Fruit fly (Drosophila melanogaster) whole organism, embryonic: ENCODE results near the gene Dscam2.

Experiments
- Ada2b ChIP-seq: fragments of 200-800 bp; sonication (Bioruptor generic); IDR thresholded peaks from 2 replicates; pipeline ENCODE4 v1.3.6; 2022; ENCODE audit warnings: missing biosample characterization, missing genetic modification characterization
- Awh ChIP-seq: fragments of 200-800 bp; sonication (Bioruptor generic); IDR thresholded peaks from 2 replicates; pipeline ENCODE4, ENCODE4 v1.3.6; 2022; ENCODE audit warnings: missing biosample characterization, missing genetic modification characterization
- CG10654 ChIP-seq: fragments of 200-800 bp; sonication (Bioruptor generic); optimal IDR thresholded peaks from 2 replicates; lab custom pipeline; 2016; ENCODE audit warnings: missing biosample characterization, missing genetic modification characterization
- CG12071 ChIP-seq: fragments of 200-800 bp; sonication (Bioruptor generic); optimal IDR thresholded peaks from 3 replicates; lab custom pipeline; 2018; ENCODE audit warnings: missing biosample characterization, mild to moderate bottlenecking, missing genetic modification characterization
- CG13123 ChIP-seq: fragments of 200-800 bp; sonication (Bioruptor generic); optimal IDR thresholded peaks from 2 replicates; lab custom pipeline; 2016; ENCODE audit warnings: missing biosample characterization, missing genetic modification characterization
- CG13287 ChIP-seq: fragments of 200-800 bp; sonication (Bioruptor generic); IDR thresholded peaks from 2 replicates; pipeline ENCODE4 v1.3.6; 2022; ENCODE audit warnings: missing biosample characterization, missing genetic modification characterization; ENCODE audit not compliant: partially characterized antibody
- CG18619 ChIP-seq: fragments of 200-800 bp; sonication (Bioruptor generic); optimal IDR thresholded peaks from 3 replicates; lab custom pipeline; 2017; ENCODE audit warnings: missing biosample characterization, mild to moderate bottlenecking, missing genetic modification characterization
- CG2199 ChIP-seq: fragments of 200-800 bp; sonication (Bioruptor generic); IDR thresholded peaks from 3 replicates; pipeline ENCODE4 v1.3.6; 2022; ENCODE audit warnings: missing biosample characterization, missing genetic modification characterization
- CG31441 ChIP-seq: fragments of 200-800 bp; sonication (Bioruptor generic); IDR thresholded peaks from 2 replicates; pipeline ENCODE4 v1.3.6; 2022; ENCODE audit warnings: missing biosample characterization, missing genetic modification characterization
- CG3407 ChIP-seq: fragments of 200-800 bp; sonication (Bioruptor generic); optimal IDR thresholded peaks from 2 replicates; lab custom pipeline; 2018; ENCODE audit warnings: missing biosample characterization, mild to moderate bottlenecking, missing genetic modification characterization
- CG34422 ChIP-seq: fragments of 200-800 bp; sonication (Bioruptor generic); IDR thresholded peaks from 3 replicates; pipeline ENCODE4 v1.3.6; 2022; ENCODE audit warnings: missing biosample characterization, missing genetic modification characterization
- CG7372 ChIP-seq: fragments of 200-800 bp; sonication (Bioruptor generic); IDR thresholded peaks from 2 replicates; pipeline ENCODE4 v1.3.6; 2022; ENCODE audit warnings: missing biosample characterization, missing genetic modification characterization
- CG7839 ChIP-seq: fragments of 200-800 bp; sonication (Bioruptor generic); optimal IDR thresholded peaks from 3 replicates; lab custom pipeline; 2018; ENCODE audit warnings: missing biosample characterization, mild to moderate bottlenecking, missing genetic modification characterization, moderate library complexity
- CG7987 ChIP-seq: fragments of 200-800 bp; sonication (Bioruptor generic); optimal IDR thresholded peaks from 2 replicates; lab custom pipeline; 2018; ENCODE audit warnings: missing biosample characterization, mild to moderate bottlenecking, missing genetic modification characterization, moderate library complexity
- CG8388 ChIP-seq: fragments of 200-800 bp; sonication (Bioruptor generic); optimal IDR thresholded peaks from 2 replicates; lab custom pipeline; 2019; ENCODE audit warnings: missing biosample characterization, mild to moderate bottlenecking, missing genetic modification characterization, moderate library complexity
- CG8765 ChIP-seq: fragments of 200-800 bp; sonication (Bioruptor generic); IDR thresholded peaks from 2 replicates; pipeline ENCODE4 v1.3.6; 2022; ENCODE audit warnings: missing biosample characterization, missing genetic modification characterization
- CrebB ChIP-seq: fragments of 200-800 bp; sonication (Bioruptor generic); optimal IDR thresholded peaks from 3 replicates; lab custom pipeline; 2018; ENCODE audit warnings: missing biosample characterization, mild to moderate bottlenecking, missing genetic modification characterization
- Drgx ChIP-seq: fragments of 200-800 bp; sonication (Bioruptor generic); IDR thresholded peaks from 2 replicates; pipeline ENCODE4 v1.3.6; 2022; ENCODE audit warnings: missing biosample characterization, missing genetic modification characterization
- Gug ChIP-seq: fragments of 200-800 bp; sonication (Bioruptor generic); IDR thresholded peaks from 4 replicates; pipeline ENCODE4 v1.3.6; 2022; ENCODE audit warnings: missing biosample characterization, missing genetic modification characterization
- HLH4C ChIP-seq: fragments of 200-800 bp; sonication (Bioruptor generic); IDR thresholded peaks from 3 replicates; pipeline ENCODE4 v1.3.6; 2022; ENCODE audit warnings: missing biosample characterization, missing genetic modification characterization; ENCODE audit not compliant: partially characterized antibody
- Jarid2 ChIP-seq: fragments of 200-800 bp; sonication (Bioruptor generic); optimal IDR thresholded peaks from 3 replicates; lab custom pipeline; 2017; ENCODE audit warnings: mild to moderate bottlenecking, missing biosample characterization, missing genetic modification reagents, missing genetic modification characterization
- MBD-R2 ChIP-seq: fragments of 200-800 bp; sonication (Bioruptor generic); IDR thresholded peaks from 2 replicates; pipeline ENCODE4 v1.3.6; 2022; ENCODE audit warnings: missing biosample characterization, missing genetic modification characterization
- Mad ChIP-seq: fragments of 200-800 bp; sonication (Bioruptor generic); optimal IDR thresholded peaks from 2 replicates; lab custom pipeline; 2016; ENCODE audit warnings: missing biosample characterization, missing genetic modification characterization
- Sry-β ChIP-seq: fragments of 200-800 bp; sonication (Bioruptor generic); optimal IDR thresholded peaks from 2 replicates; lab custom pipeline; 2018; ENCODE audit warnings: missing biosample characterization, mild to moderate bottlenecking, missing genetic modification characterization, moderate library complexity
- Trl ChIP-seq, 3 experiments: fragments of >200 bp in 2 of 3; fragments of 200-800 bp in 1 of 3; sonication (Bioruptor generic) in 1 of 3; optimal IDR thresholded peaks; 2 replicates in 1 of 3; 3 replicates in 2 of 3; lab custom pipeline; 2016 to 2017; ENCODE audit warnings: missing biosample characterization in 1 of 3, missing genetic modification characterization in 1 of 3
- ac ChIP-seq: fragments of 200-800 bp; sonication (Bioruptor generic); optimal IDR thresholded peaks from 3 replicates; lab custom pipeline; 2017; ENCODE audit warnings: missing biosample characterization, mild to moderate bottlenecking, missing genetic modification characterization
- bbx ChIP-seq: fragments of 200-800 bp; sonication (Bioruptor generic); IDR thresholded peaks from 2 replicates; pipeline ENCODE4 v1.3.6; 2022; ENCODE audit warnings: missing biosample characterization, missing genetic modification characterization; ENCODE audit not compliant: partially characterized antibody
- cg ChIP-seq: fragments of 200-800 bp; sonication (Bioruptor generic); optimal IDR thresholded peaks from 3 replicates; lab custom pipeline; 2019; ENCODE audit warnings: missing biosample characterization, mild to moderate bottlenecking, missing genetic modification characterization, moderate library complexity
- chinmo ChIP-seq: fragments of 200-800 bp; sonication (Bioruptor generic); IDR thresholded peaks from 4 replicates; pipeline ENCODE4 v1.3.6; 2022; ENCODE audit warnings: missing biosample characterization, missing genetic modification characterization; ENCODE audit not compliant: partially characterized antibody
- ci ChIP-seq: fragments of 200-800 bp; sonication (Bioruptor generic); IDR thresholded peaks from 3 replicates; pipeline ENCODE4 v1.3.6; 2022; ENCODE audit warnings: missing biosample characterization, missing genetic modification characterization
- ems ChIP-seq: fragments of 200-800 bp; sonication (Bioruptor generic); optimal IDR thresholded peaks from 3 replicates; lab custom pipeline; 2016; ENCODE audit warnings: missing biosample characterization, missing genetic modification characterization
- en ChIP-seq: fragments of 200-800 bp; sonication (Bioruptor generic); optimal IDR thresholded peaks from 2 replicates; lab custom pipeline; 2016; ENCODE audit warnings: missing biosample characterization, missing genetic modification characterization
- gce ChIP-seq: fragments of 200-800 bp; sonication (Bioruptor generic); IDR thresholded peaks from 3 replicates; pipeline ENCODE4 v1.3.6; 2022; ENCODE audit warnings: missing biosample characterization, missing genetic modification characterization
- gem ChIP-seq: fragments of 200-800 bp; sonication (Bioruptor generic); optimal IDR thresholded peaks from 2 replicates; lab custom pipeline; 2019; ENCODE audit warnings: missing biosample characterization, mild to moderate bottlenecking, missing genetic modification characterization, moderate library complexity
- kni ChIP-seq: fragments of 200-800 bp; sonication (Bioruptor generic); optimal IDR thresholded peaks from 3 replicates; lab custom pipeline; 2017; ENCODE audit warnings: mild to moderate bottlenecking, missing biosample characterization, missing genetic modification reagents, missing genetic modification characterization
- oc ChIP-seq: fragments of 200-800 bp; sonication (Bioruptor generic); optimal IDR thresholded peaks from 2 replicates; lab custom pipeline; 2018; ENCODE audit warnings: missing biosample characterization, mild to moderate bottlenecking, missing genetic modification characterization, moderate library complexity
- odd ChIP-seq: fragments of 200-800 bp; sonication (Bioruptor generic); optimal IDR thresholded peaks from 2 replicates; lab custom pipeline; 2017; ENCODE audit warnings: missing biosample characterization, mild to moderate bottlenecking, missing genetic modification characterization
- pan ChIP-seq, 4 experiments: fragments of >200 bp in 3 of 4; fragments of 200-800 bp in 1 of 4; sonication (Bioruptor generic) in 1 of 4; optimal IDR thresholded peaks in 3 of 4; IDR thresholded peaks in 1 of 4; 2 replicates each; pipeline versions ENCODE4 v1.3.6 to Lab custom; 2017 to 2022; ENCODE audit warnings: missing biosample characterization in 2 of 4, missing genetic modification characterization in 2 of 4, mixed read lengths in 1 of 4
- repo ChIP-seq: fragments of 200-800 bp; sonication (Bioruptor generic); optimal IDR thresholded peaks from 2 replicates; lab custom pipeline; 2016; ENCODE audit warnings: missing biosample characterization, missing genetic modification characterization
- stwl ChIP-seq: fragments of 200-800 bp; sonication (Bioruptor generic); optimal IDR thresholded peaks from 3 replicates; lab custom pipeline; 2018; ENCODE audit warnings: missing biosample characterization, mild to moderate bottlenecking, missing genetic modification characterization, moderate library complexity
- trh ChIP-seq: fragments of 200-800 bp; sonication (Bioruptor generic); optimal IDR thresholded peaks from 2 replicates; lab custom pipeline; 2016; ENCODE audit warnings: missing biosample characterization, missing genetic modification characterization
- twi ChIP-seq: fragments of 200-800 bp; optimal IDR thresholded peaks from 2 replicates; lab custom pipeline; 2019; ENCODE audit warnings: missing biosample characterization, mild to moderate bottlenecking, missing genetic modification characterization, moderate library complexity
- zen ChIP-seq: fragments of 200-800 bp; sonication (Bioruptor generic); optimal IDR thresholded peaks from 3 replicates; lab custom pipeline; 2018; ENCODE audit warnings: missing biosample characterization, mild to moderate bottlenecking, missing genetic modification characterization, moderate library complexity

Gene Dscam2

dm6 chr3L:7149827-7150226, 39.9 kb downstream of the Dscam2 start (continued):
- no peak for TF ChIP-seq bbx
- no peak for TF ChIP-seq CG18619 (GFP tag; lab: Kevin White, UChicago)
- TF ChIP-seq repo (GFP tag; lab: Kevin White, UChicago), result no peak
- TF ChIP-seq Gug, result no peak
- no peak for TF ChIP-seq CrebB (tag; lab: Kevin White, UChicago)
- TF ChIP-seq Drgx (GFP tag; lab: Robert Waterston, UW), result peak; percentile 65
- no peak for TF ChIP-seq pan (optimal IDR thresholded peaks at IDR 0.05; lab: Kevin White, UChicago)
- TF ChIP-seq pan (GFP tag; optimal IDR thresholded peaks at IDR 0.05 in 1 of 2, IDR thresholded peaks at IDR 0.05 in 1 of 2), result no peak
- TF ChIP-seq zen, result no peak
- TF ChIP-seq Awh (GFP tag; lab: Robert Waterston, UW), result no peak
- no peak; the same call in 1 of the 2 replicates for TF ChIP-seq CG31441 (GFP tag; lab: Robert Waterston, UW)
- TF ChIP-seq CG7372 (GFP tag; lab: Robert Waterston, UW), result no peak
- no peak for TF ChIP-seq CG13287
- no peak for TF ChIP-seq CG12071 (GFP tag; lab: Kevin White, UChicago)
- no peak for TF ChIP-seq CG13123
- no peak for TF ChIP-seq Ada2b
- TF ChIP-seq Sry-β, result no peak
- no peak for TF ChIP-seq gce (GFP tag; lab: Robert Waterston, UW)
- no peak for TF ChIP-seq CG8765 (GFP tag; lab: Robert Waterston, UW)
- no peak for TF ChIP-seq MBD-R2 (GFP tag; lab: Robert Waterston, UW)
- no peak for TF ChIP-seq trh (GFP tag; lab: Kevin White, UChicago)
- peak; percentile 68; the same call in 1 of the 3 replicates for TF ChIP-seq ci
- no peak for TF ChIP-seq Trl (optimal IDR thresholded peaks at IDR 0.05; lab: Kevin White, UChicago)
- TF ChIP-seq Trl (GFP tag; optimal IDR thresholded peaks at IDR 0.05; lab: Kevin White, UChicago), result no peak
- no peak for TF ChIP-seq en (GFP tag; lab: Kevin White, UChicago)
- TF ChIP-seq CG3407 (GFP tag; lab: Kevin White, UChicago), result no peak
- TF ChIP-seq CG8388, result peak; percentile 22
- no peak for TF ChIP-seq Jarid2
- TF ChIP-seq gem (tag; lab: Kevin White, UChicago), result peak; percentile 5
- TF ChIP-seq CG2199 (GFP tag; lab: Robert Waterston, UW), result no peak

dm6 chr3L:7149388-7149787, 40.3 kb downstream of the Dscam2 start:
- TF ChIP-seq CG7839 (tag; lab: Kevin White, UChicago), result no peak
- no peak for TF ChIP-seq kni (GFP tag; lab: Kevin White, UChicago)
- TF ChIP-seq cg (GFP tag; lab: Kevin White, UChicago), result peak; percentile 64
- no peak for TF ChIP-seq stwl (tag; lab: Kevin White, UChicago)
- no peak for TF ChIP-seq odd
- 0 out of 4 replicates have a peak, but pooled peaks have one; percentile 18 for TF ChIP-seq chinmo (GFP tag; lab: Robert Waterston, UW)
- TF ChIP-seq CG7987 (GFP tag; lab: Kevin White, UChicago), result no peak
- TF ChIP-seq oc, result peak; percentile 24
- TF ChIP-seq CG34422, result no peak
- TF ChIP-seq Mad (GFP tag; lab: Kevin White, UChicago), result no peak
- TF ChIP-seq ems (GFP tag; lab: Kevin White, UChicago), result no peak
- TF ChIP-seq twi (tag; lab: Kevin White, UChicago), result peak; percentile 22
- TF ChIP-seq CG10654 (GFP tag; lab: Kevin White, UChicago), result no peak
- TF ChIP-seq HLH4C, result 0 out of 3 replicates have a peak, but pooled peaks have one; percentile 26
- TF ChIP-seq ac (GFP tag; lab: Kevin White, UChicago), result no peak
